ENCODE assay signal across 3 fruit fly cellular contexts in the genomic region with DNA sequence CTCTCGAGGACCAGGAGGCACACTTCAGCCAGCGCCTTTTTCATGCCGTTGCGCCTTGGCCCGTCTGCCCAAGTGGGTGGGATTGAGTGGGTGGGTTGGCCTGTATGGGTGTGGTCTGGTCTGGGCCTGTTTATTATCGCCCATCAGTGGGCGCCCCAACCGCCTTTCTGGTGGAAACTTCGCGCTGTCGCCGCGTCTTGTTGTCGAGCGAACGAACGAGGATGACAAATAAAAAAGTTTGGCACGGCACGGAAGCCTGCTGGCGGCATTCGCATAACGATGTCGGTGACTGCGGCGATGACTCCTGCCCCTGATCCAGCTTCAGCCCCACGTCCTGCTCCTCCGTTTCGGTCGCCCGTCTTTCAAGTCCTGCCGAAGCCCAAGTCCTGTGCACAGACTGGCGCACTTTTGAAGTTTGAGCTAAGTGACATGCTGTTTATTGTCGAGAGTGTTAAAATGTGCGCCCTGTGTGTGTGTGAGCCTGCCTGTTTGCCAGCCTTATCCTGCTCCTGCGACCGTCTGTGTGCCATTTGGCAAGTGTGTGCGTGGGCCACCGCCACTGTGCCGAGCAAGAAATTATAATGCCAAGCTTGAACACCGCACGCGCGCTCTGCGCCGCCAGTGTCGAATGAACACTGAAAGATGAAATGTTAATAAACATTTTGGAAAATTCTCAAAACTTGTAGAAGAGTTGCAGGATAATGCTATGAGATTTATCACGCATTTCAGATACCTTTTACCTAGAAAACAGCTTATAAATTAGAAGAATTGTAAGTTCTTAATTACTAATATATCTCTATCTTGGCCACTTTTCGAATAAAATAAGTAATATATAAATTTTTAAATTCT.
TF ChIP-seq lines count a peak whose summit lies in the region.

No protein-coding gene starts in this region.

TF ChIP-seq in whole organism, embryonic, 481 proteins besides CTCF, POLR2A, EP300 and RAD21 (continued from another document and continues in another):
- TF ChIP-seq Eip74EF (GFP tag; optimal IDR thresholded peaks at IDR 0.05; lab: Kevin White, UChicago) (peak in 1 of 2 experiments; percentile 72), D19B (GFP tag; optimal IDR thresholded peaks at IDR 0.05; lab: Kevin White, UChicago) (peak; percentile 62), CG14860 (GFP tag; IDR thresholded peaks at IDR 0.05; lab: Robert Waterston, UW; ENCODE audit: partially characterized antibody) (no peak), chm (GFP tag; IDR thresholded peaks at IDR 0.05; lab: Robert Waterston, UW) (no peak), Optix (GFP tag; IDR thresholded peaks at IDR 0.05; lab: Robert Waterston, UW) (no peak), ash1 (GFP tag; optimal IDR thresholded peaks at IDR 0.05; lab: Kevin White, UChicago) (no peak), Lhr (GFP tag; optimal IDR thresholded peaks at IDR 0.05; lab: Kevin White, UChicago) (no peak), kay (GFP tag; optimal IDR thresholded peaks at IDR 0.05; lab: Kevin White, UChicago) (peak; percentile 27), Ets65A (GFP tag; lab: Kevin White, UChicago) (peak; percentile 41), CG15696 (tag; optimal IDR thresholded peaks at IDR 0.05; lab: Kevin White, UChicago) (peak; percentile 26), CG30020 (tag; optimal IDR thresholded peaks at IDR 0.05; lab: Kevin White, UChicago) (no peak), Sin3A (optimal IDR thresholded peaks at IDR 0.05; lab: Kevin White, UChicago) (no peak), en (GFP tag; optimal IDR thresholded peaks at IDR 0.05; lab: Kevin White, UChicago) (no peak), Max (GFP tag; optimal IDR thresholded peaks at IDR 0.05; lab: Kevin White, UChicago) (peak; percentile 36), Hr78 (GFP tag; optimal IDR thresholded peaks at IDR 0.05; lab: Kevin White, UChicago) (peak in 1 of 2 experiments; percentile 26), CG4730 (GFP tag; IDR thresholded peaks at IDR 0.05; lab: Robert Waterston, UW) (peak; percentile 16; the same call in 1 of the 2 replicates), bigmax (GFP tag; optimal IDR thresholded peaks at IDR 0.05; lab: Kevin White, UChicago) (no peak), Dp (GFP tag; optimal IDR thresholded peaks at IDR 0.05; lab: Kevin White, UChicago) (no peak), pan (optimal IDR thresholded peaks at IDR 0.05; lab: Kevin White, UChicago) (no peak), pan (GFP tag; optimal IDR thresholded peaks at IDR 0.05 in 1 of 2, IDR thresholded peaks at IDR 0.05 in 1 of 2) (peak in 1 of 2 experiments; percentile 67), CG13296 (GFP tag; optimal IDR thresholded peaks at IDR 0.05; lab: Kevin White, UChicago) (peak; percentile 89), CG15514 (GFP tag; optimal IDR thresholded peaks at IDR 0.05; lab: Kevin White, UChicago) (peak; percentile 64), Taf1 (GFP tag; IDR thresholded peaks at IDR 0.05; lab: Robert Waterston, UW) (peak; percentile 54; the same call in 1 of the 2 replicates), CG13775 (GFP tag; optimal IDR thresholded peaks at IDR 0.05; lab: Kevin White, UChicago) (peak; percentile 68), grau (tag; optimal IDR thresholded peaks at IDR 0.05; lab: Kevin White, UChicago) (peak; percentile 85), Blimp-1 (GFP tag; optimal IDR thresholded peaks at IDR 0.05; lab: Kevin White, UChicago) (peak; percentile 70), CG18619 (GFP tag; optimal IDR thresholded peaks at IDR 0.05; lab: Kevin White, UChicago) (peak; percentile 83), Meics (GFP tag; optimal IDR thresholded peaks at IDR 0.05; lab: Kevin White, UChicago) (peak; percentile 88), so (GFP tag; IDR thresholded peaks at IDR 0.05; lab: Robert Waterston, UW) (peak; percentile 68; the same call in 1 of the 3 replicates), Dad (GFP tag; optimal IDR thresholded peaks at IDR 0.05; lab: Kevin White, UChicago) (no peak), wor (GFP tag; IDR thresholded peaks at IDR 0.05; lab: Robert Waterston, UW) (peak; percentile 46; the same call in 1 of the 2 replicates), crol (GFP tag; IDR thresholded peaks at IDR 0.05; lab: Robert Waterston, UW) (no peak), CG32532 (GFP tag; IDR thresholded peaks at IDR 0.05; lab: Robert Waterston, UW) (peak; percentile 42; the same call in 1 of the 2 replicates), sc (optimal IDR thresholded peaks at IDR 0.05; lab: Kevin White, UChicago) (no peak), sc (GFP tag; optimal IDR thresholded peaks at IDR 0.05; lab: Kevin White, UChicago) (peak; percentile 49), CG32767 (GFP tag; IDR thresholded peaks at IDR 0.05; lab: Robert Waterston, UW) (peak; percentile 61; the same call in 1 of the 2 replicates), CG6854 (GFP tag; optimal IDR thresholded peaks at IDR 0.05; lab: Kevin White, UChicago) (peak; percentile 87), tio (GFP tag; optimal IDR thresholded peaks at IDR 0.05; lab: Kevin White, UChicago) (peak; percentile 43), MTF-1 (GFP tag; optimal IDR thresholded peaks at IDR 0.05; lab: Kevin White, UChicago; ENCODE audit: borderline replicate concordance) (no peak)

TF ChIP-seq in whole organism, prepupa, 60 proteins besides CTCF, POLR2A, EP300 and RAD21 (continued from another document):
- TF ChIP-seq pdm3 (GFP tag; optimal IDR thresholded peaks at IDR 0.05; lab: Kevin White, UChicago) (peak; percentile 19), CG11902 (GFP tag; optimal IDR thresholded peaks at IDR 0.05; lab: Kevin White, UChicago) (no peak), dsx (GFP tag; optimal IDR thresholded peaks at IDR 0.05; lab: Kevin White, UChicago; ENCODE audit: poor library complexity, severe bottlenecking) (peak; percentile 61), Eip78C (GFP tag; lab: Kevin White, UChicago) (peak; percentile 86), CG6808 (GFP tag; optimal IDR thresholded peaks at IDR 0.05; lab: Kevin White, UChicago) (peak; percentile 70), acj6 (GFP tag; optimal IDR thresholded peaks at IDR 0.05; lab: Kevin White, UChicago) (peak; percentile 49), Eip75B (GFP tag; optimal IDR thresholded peaks at IDR 0.05; lab: Kevin White, UChicago) (peak; percentile 14), net (GFP tag; optimal IDR thresholded peaks at IDR 0.05; lab: Kevin White, UChicago) (no peak), Ets21C (GFP tag; optimal IDR thresholded peaks at IDR 0.05; lab: Kevin White, UChicago) (no peak), CG8319 (GFP tag; optimal IDR thresholded peaks at IDR 0.05; lab: Kevin White, UChicago) (no peak), esn (GFP tag; optimal IDR thresholded peaks at IDR 0.05; lab: Kevin White, UChicago) (peak; percentile 54), CG1621 (tag; optimal IDR thresholded peaks at IDR 0.05; lab: Kevin White, UChicago) (no peak), eg (GFP tag; IDR thresholded peaks at IDR 0.05; lab: Robert Waterston, UW) (no peak), CG6163 (GFP tag; IDR thresholded peaks at IDR 0.05; lab: Robert Waterston, UW) (no peak), CG6276 (GFP tag; optimal IDR thresholded peaks at IDR 0.05; lab: Kevin White, UChicago) (peak; percentile 39), CG10631 (GFP tag; optimal IDR thresholded peaks at IDR 0.05; lab: Kevin White, UChicago) (peak; percentile 41), CG10669 (GFP tag; optimal IDR thresholded peaks at IDR 0.05; lab: Kevin White, UChicago) (peak; percentile 59), spab (GFP tag; optimal IDR thresholded peaks at IDR 0.05; lab: Kevin White, UChicago) (peak; percentile 48), CG11762 (GFP tag; optimal IDR thresholded peaks at IDR 0.05; lab: Kevin White, UChicago; ENCODE audit: insufficient read depth) (peak; percentile 28), Smox (GFP tag; optimal IDR thresholded peaks at IDR 0.05; lab: Kevin White, UChicago) (peak; percentile 28), Sox15 (GFP tag; optimal IDR thresholded peaks at IDR 0.05; lab: Kevin White, UChicago) (no peak), CG15336 (GFP tag; IDR thresholded peaks at IDR 0.05; lab: Robert Waterston, UW) (peak; percentile 47), CG4318 (GFP tag; optimal IDR thresholded peaks at IDR 0.05; lab: Kevin White, UChicago) (peak; percentile 15), CG16779 (tag; optimal IDR thresholded peaks at IDR 0.05; lab: Kevin White, UChicago) (peak; percentile 10), CG8632 (GFP tag; optimal IDR thresholded peaks at IDR 0.05; lab: Kevin White, UChicago) (peak; percentile 44), vri (GFP tag; optimal IDR thresholded peaks at IDR 0.05; lab: Kevin White, UChicago) (no peak), Blimp-1 (GFP tag; optimal IDR thresholded peaks at IDR 0.05; lab: Kevin White, UChicago) (no peak), CG6792 (GFP tag; optimal IDR thresholded peaks at IDR 0.05; lab: Kevin White, UChicago) (peak; percentile 29), CG9139 (GFP tag; optimal IDR thresholded peaks at IDR 0.05; lab: Kevin White, UChicago) (peak; percentile 33), Sox14 (GFP tag; optimal IDR thresholded peaks at IDR 0.05; lab: Kevin White, UChicago) (no peak), fd59A (GFP tag; optimal IDR thresholded peaks at IDR 0.05; lab: Kevin White, UChicago) (peak; percentile 23), fd85E (GFP tag; optimal IDR thresholded peaks at IDR 0.05; lab: Kevin White, UChicago) (no peak), Ets96B (tag; optimal IDR thresholded peaks at IDR 0.05; lab: Kevin White, UChicago) (peak; percentile 62), Sox102F (GFP tag; optimal IDR thresholded peaks at IDR 0.05; lab: Kevin White, UChicago) (peak; percentile 27), topi (GFP tag; optimal IDR thresholded peaks at IDR 0.05; lab: Kevin White, UChicago) (peak; percentile 34), ss (GFP tag; optimal IDR thresholded peaks at IDR 0.05; lab: Kevin White, UChicago) (peak; percentile 55 to 66), cyc (GFP tag; optimal IDR thresholded peaks at IDR 0.05; lab: Kevin White, UChicago) (peak; percentile 11), CG3032 (tag; optimal IDR thresholded peaks at IDR 0.05; lab: Kevin White, UChicago) (peak; percentile 66), achi (GFP tag; optimal IDR thresholded peaks at IDR 0.05; lab: Kevin White, UChicago) (peak; percentile 38), dac (GFP tag; optimal IDR thresholded peaks at IDR 0.05; lab: Kevin White, UChicago) (no peak), CG32006 (GFP tag; optimal IDR thresholded peaks at IDR 0.05; lab: Kevin White, UChicago) (peak; percentile 58), Met (GFP tag; optimal IDR thresholded peaks at IDR 0.05; lab: Kevin White, UChicago) (peak; percentile 11)
TF ChIP-seq in whole organism, prepupa: peak in this region for 38.

TF ChIP-seq in whole organism, wandering third instar larva, 38 proteins besides CTCF, POLR2A, EP300 and RAD21 (continued from another document):
- no peak for TF ChIP-seq Hr78 (GFP tag; optimal IDR thresholded peaks at IDR 0.05; lab: Kevin White, UChicago)
- TF ChIP-seq dmrt93B (GFP tag; optimal IDR thresholded peaks at IDR 0.05; lab: Kevin White, UChicago) = peak; percentile 39
- TF ChIP-seq Dfd (GFP tag; optimal IDR thresholded peaks at IDR 0.05; lab: Kevin White, UChicago) = no peak
- TF ChIP-seq br (GFP tag; optimal IDR thresholded peaks at IDR 0.05; lab: Kevin White, UChicago) = peak; percentile 3
- peak; percentile 67 for TF ChIP-seq Sp1 (GFP tag; optimal IDR thresholded peaks at IDR 0.05; lab: Kevin White, UChicago)
- peak; percentile 35 for TF ChIP-seq h (GFP tag; optimal IDR thresholded peaks at IDR 0.05; lab: Kevin White, UChicago)
